Fruit fly (Drosophila melanogaster) whole organism, embryonic: ENCODE measurements around the gene Ppn.

Experiments
- ATbp ChIP-seq: fragments of 200-800 bp; sonication (Bioruptor generic); optimal IDR thresholded peaks from 2 replicates; lab custom pipeline; 2017; ENCODE audit warnings: missing biosample characterization, mild to moderate bottlenecking, missing genetic modification characterization, missing genetic modification reagents
- Asciz ChIP-seq: fragments of 200-800 bp; sonication (Bioruptor generic); optimal IDR thresholded peaks from 2 replicates; lab custom pipeline; 2017; ENCODE audit warnings: missing biosample characterization, mild to moderate bottlenecking, missing genetic modification characterization, missing genetic modification reagents
- CG10321 ChIP-seq: fragments of 200-800 bp; sonication (Bioruptor generic); IDR thresholded peaks from 2 replicates; pipeline ENCODE4 v1.3.6; 2022; ENCODE audit warnings: missing biosample characterization, missing genetic modification characterization
- CG10543 ChIP-seq: fragments of 200-800 bp; sonication (Bioruptor generic); optimal IDR thresholded peaks from 3 replicates; lab custom pipeline; 2017; ENCODE audit warnings: missing biosample characterization, mild to moderate bottlenecking, missing genetic modification characterization, moderate library complexity
- CG11504 ChIP-seq: fragments of 200-800 bp; sonication (Bioruptor generic); optimal IDR thresholded peaks from 3 replicates; lab custom pipeline; 2019; ENCODE audit warnings: missing biosample characterization, mild to moderate bottlenecking, missing genetic modification characterization, moderate library complexity
- CG12155 ChIP-seq: fragments of 200-800 bp; sonication (Bioruptor generic); optimal IDR thresholded peaks from 3 replicates; lab custom pipeline; 2016; ENCODE audit warnings: missing biosample characterization, missing genetic modification characterization
- CG12744 ChIP-seq: fragments of 200-800 bp; sonication (Bioruptor generic); optimal IDR thresholded peaks from 2 replicates; lab custom pipeline; 2016; ENCODE audit warnings: missing biosample characterization, missing genetic modification characterization
- CG12769 ChIP-seq: fragments of 200-800 bp; sonication (Bioruptor generic); optimal IDR thresholded peaks from 2 replicates; lab custom pipeline; 2019; ENCODE audit warnings: missing biosample characterization, mild to moderate bottlenecking, missing genetic modification characterization, moderate library complexity
- CG14667 ChIP-seq: fragments of 200-800 bp; sonication (Bioruptor generic); IDR thresholded peaks from 2 replicates; pipeline ENCODE4 v1.3.6; 2022; ENCODE audit warnings: missing biosample characterization, missing genetic modification characterization
- CG15479 ChIP-seq: fragments of 200-800 bp; sonication (Bioruptor generic); optimal IDR thresholded peaks from 3 replicates; lab custom pipeline; 2019; ENCODE audit warnings: missing biosample characterization, mild to moderate bottlenecking, missing genetic modification characterization, moderate library complexity
- CG15696 ChIP-seq: fragments of 200-800 bp; sonication (Bioruptor generic); optimal IDR thresholded peaks from 2 replicates; lab custom pipeline; 2019; ENCODE audit warnings: missing biosample characterization, mild to moderate bottlenecking, missing genetic modification characterization, moderate library complexity
- CG1602 ChIP-seq: fragments of 200-800 bp; sonication (Bioruptor generic); optimal IDR thresholded peaks from 3 replicates; lab custom pipeline; 2016; ENCODE audit warnings: missing biosample characterization, missing genetic modification characterization
- CG6765 ChIP-seq: fragments of 200-800 bp; sonication (Bioruptor generic); optimal IDR thresholded peaks from 3 replicates; lab custom pipeline; 2017; ENCODE audit warnings: missing biosample characterization, mild to moderate bottlenecking, missing genetic modification characterization
- CG9609 ChIP-seq: fragments of 200-800 bp; sonication (Bioruptor generic); optimal IDR thresholded peaks from 3 replicates; lab custom pipeline; 2016; ENCODE audit warnings: missing biosample characterization, missing genetic modification characterization
- CrebB ChIP-seq: fragments of 200-800 bp; sonication (Bioruptor generic); optimal IDR thresholded peaks from 3 replicates; lab custom pipeline; 2018; ENCODE audit warnings: missing biosample characterization, mild to moderate bottlenecking, missing genetic modification characterization
- Ets65A ChIP-seq: fragments of 200-800 bp; sonication (Bioruptor generic); peaks from one replicate; lab custom pipeline; 2016; ENCODE audit warnings: missing biosample characterization, missing genetic modification characterization
- Ets97D ChIP-seq: fragments of 200-800 bp; sonication (Bioruptor generic); optimal IDR thresholded peaks from 3 replicates; lab custom pipeline; 2016; ENCODE audit warnings: missing biosample characterization, missing genetic modification characterization
- Hmx ChIP-seq: fragments of 200-800 bp; sonication (Bioruptor generic); optimal IDR thresholded peaks from 2 replicates; lab custom pipeline; 2016; ENCODE audit warnings: missing biosample characterization, missing genetic modification characterization
- Hr51 ChIP-seq, 2 experiments: fragments of 200-800 bp; sonication (Bioruptor generic); optimal IDR thresholded peaks; 2 replicates in 1 of 2; 3 replicates in 1 of 2; lab custom pipeline; 2016 to 2018; ENCODE audit warnings: missing biosample characterization in 2 of 2, missing genetic modification characterization in 2 of 2, mild to moderate bottlenecking in 1 of 2, moderate library complexity in 1 of 2
- Kr ChIP-seq: fragments of 200-800 bp; sonication (Bioruptor generic); optimal IDR thresholded peaks from 2 replicates; lab custom pipeline; 2017; ENCODE audit warnings: missing biosample characterization, mild to moderate bottlenecking, missing genetic modification characterization
- MTF-1 ChIP-seq: fragments of 200-800 bp; sonication (Bioruptor generic); optimal IDR thresholded peaks from 2 replicates; lab custom pipeline; 2018; ENCODE audit warnings: missing biosample characterization, mild to moderate bottlenecking, missing genetic modification characterization, borderline replicate concordance
- Neu2 ChIP-seq: fragments of 200-800 bp; sonication (Bioruptor generic); optimal IDR thresholded peaks from 3 replicates; lab custom pipeline; 2016; ENCODE audit warnings: missing biosample characterization, missing genetic modification characterization, borderline replicate concordance
- NfI ChIP-seq: fragments of 200-800 bp; sonication (Bioruptor generic); optimal IDR thresholded peaks from 3 replicates; lab custom pipeline; 2018; ENCODE audit warnings: missing biosample characterization, mild to moderate bottlenecking, missing genetic modification characterization, moderate library complexity
- Rfx ChIP-seq: fragments of 200-800 bp; sonication (Bioruptor generic); IDR thresholded peaks from 2 replicates; pipeline ENCODE4 v1.3.6; 2022; ENCODE audit warnings: missing biosample characterization, missing genetic modification characterization
- Scr ChIP-seq: fragments of 200-800 bp; sonication (Bioruptor generic); IDR thresholded peaks from 2 replicates; pipeline ENCODE4 v1.3.6; 2022; ENCODE audit warnings: missing biosample characterization, missing genetic modification characterization; ENCODE audit not compliant: partially characterized antibody
- Side ChIP-seq: fragments of 200-800 bp; sonication (Bioruptor generic); optimal IDR thresholded peaks from 2 replicates; lab custom pipeline; 2016; ENCODE audit warnings: missing biosample characterization, missing genetic modification characterization
- Sox102F ChIP-seq: fragments of 200-800 bp; sonication (Bioruptor generic); optimal IDR thresholded peaks from 2 replicates; lab custom pipeline; 2018; ENCODE audit warnings: missing biosample characterization, mild to moderate bottlenecking, missing genetic modification characterization, moderate library complexity
- ap ChIP-seq: fragments of 200-800 bp; sonication (Bioruptor generic); IDR thresholded peaks from 2 replicates; pipeline ENCODE4 v1.3.6; 2022; ENCODE audit warnings: missing biosample characterization, missing genetic modification characterization
- btn ChIP-seq: fragments of 200-800 bp; sonication (Bioruptor generic); optimal IDR thresholded peaks from 2 replicates; lab custom pipeline; 2016; ENCODE audit warnings: missing biosample characterization, missing genetic modification characterization
- cad ChIP-seq: fragments of >200 bp; optimal IDR thresholded peaks from 2 replicates; lab custom pipeline; 2017; ENCODE audit warnings: missing biosample characterization, missing genetic modification characterization
- corto ChIP-seq: fragments of 200-800 bp; sonication (Bioruptor generic); optimal IDR thresholded peaks from 2 replicates; lab custom pipeline; 2016; ENCODE audit warnings: missing biosample characterization, mild to moderate bottlenecking, missing genetic modification characterization, moderate library complexity
- crol ChIP-seq: fragments of 200-800 bp; sonication (Bioruptor generic); IDR thresholded peaks from 2 replicates; pipeline ENCODE4 v1.3.6; 2022; ENCODE audit warnings: missing biosample characterization, missing genetic modification characterization
- da ChIP-seq: fragments of 200-800 bp; sonication (Bioruptor generic); optimal IDR thresholded peaks from 2 replicates; lab custom pipeline; 2016; ENCODE audit warnings: missing biosample characterization, missing genetic modification characterization
- dm ChIP-seq: fragments of 200-800 bp; sonication (Bioruptor generic); optimal IDR thresholded peaks from 3 replicates; lab custom pipeline; 2016; ENCODE audit warnings: missing biosample characterization, missing genetic modification characterization
- dmrt11E ChIP-seq: fragments of 200-800 bp; sonication (Bioruptor generic); optimal IDR thresholded peaks from 3 replicates; lab custom pipeline; 2018; ENCODE audit warnings: missing biosample characterization, mild to moderate bottlenecking, missing genetic modification characterization, moderate library complexity
- eve ChIP-seq, 2 experiments: fragments of >200 bp; optimal IDR thresholded peaks; 2 replicates each; lab custom pipeline; 2017; ENCODE audit warnings: missing biosample characterization in 2 of 2, missing genetic modification characterization in 2 of 2
- gce ChIP-seq: fragments of 200-800 bp; sonication (Bioruptor generic); IDR thresholded peaks from 3 replicates; pipeline ENCODE4 v1.3.6; 2022; ENCODE audit warnings: missing biosample characterization, missing genetic modification characterization
- grn ChIP-seq: fragments of 200-800 bp; sonication (Bioruptor generic); optimal IDR thresholded peaks from 3 replicates; lab custom pipeline; 2017; ENCODE audit warnings: missing biosample characterization, missing genetic modification characterization
- gro ChIP-seq: fragments of 200-800 bp; sonication (Bioruptor generic); optimal IDR thresholded peaks from 2 replicates; lab custom pipeline; 2016; ENCODE audit warnings: missing biosample characterization, missing genetic modification characterization
- hth ChIP-seq: fragments of >200 bp; optimal IDR thresholded peaks from 2 replicates; lab custom pipeline; 2017; ENCODE audit warnings: inconsistent platforms
- ken ChIP-seq: fragments of 200-800 bp; sonication (Bioruptor generic); IDR thresholded peaks from 3 replicates; pipeline ENCODE4 v1.3.6; 2022; ENCODE audit warnings: missing biosample characterization, missing genetic modification characterization
- oc ChIP-seq: fragments of 200-800 bp; sonication (Bioruptor generic); optimal IDR thresholded peaks from 2 replicates; lab custom pipeline; 2018; ENCODE audit warnings: missing biosample characterization, mild to moderate bottlenecking, missing genetic modification characterization, moderate library complexity
- prd ChIP-seq, 3 experiments: fragments of >200 bp in 2 of 3; fragments of 200-800 bp in 1 of 3; sonication (Bioruptor generic) in 1 of 3; optimal IDR thresholded peaks in 2 of 3; IDR thresholded peaks in 1 of 3; 2 replicates in 2 of 3; 3 replicates in 1 of 3; pipeline versions ENCODE4 v1.3.6 to Lab custom; 2017 to 2022; ENCODE audit warnings: missing biosample characterization in 1 of 3, missing genetic modification characterization in 1 of 3
- pros ChIP-seq: fragments of 200-800 bp; sonication (Bioruptor generic); optimal IDR thresholded peaks from 3 replicates; lab custom pipeline; 2019; ENCODE audit warnings: missing biosample characterization, mild to moderate bottlenecking, missing genetic modification characterization, moderate library complexity
- pum ChIP-seq: fragments of 200-800 bp; sonication (Bioruptor generic); optimal IDR thresholded peaks from 2 replicates; lab custom pipeline; 2016; ENCODE audit warnings: missing biosample characterization, missing genetic modification characterization
- shn ChIP-seq: fragments of 200-800 bp; sonication (Bioruptor generic); optimal IDR thresholded peaks from 3 replicates; lab custom pipeline; 2016; ENCODE audit warnings: missing biosample characterization, missing genetic modification characterization
- unpg ChIP-seq: fragments of 200-800 bp; sonication (Bioruptor generic); optimal IDR thresholded peaks from 3 replicates; lab custom pipeline; 2018; ENCODE audit warnings: missing biosample characterization, mild to moderate bottlenecking, missing genetic modification characterization, moderate library complexity
- yki ChIP-seq: fragments of >200 bp; optimal IDR thresholded peaks from 3 replicates; lab custom pipeline; 2018
- zen ChIP-seq: fragments of 200-800 bp; sonication (Bioruptor generic); optimal IDR thresholded peaks from 3 replicates; lab custom pipeline; 2018; ENCODE audit warnings: missing biosample characterization, mild to moderate bottlenecking, missing genetic modification characterization, moderate library complexity
- zen2 ChIP-seq: fragments of 200-800 bp; sonication (Bioruptor generic); IDR thresholded peaks from 3 replicates; pipeline ENCODE4 v1.3.6; 2022; ENCODE audit warnings: missing biosample characterization, missing genetic modification characterization; ENCODE audit not compliant: partially characterized antibody

Gene Ppn

DNA sequence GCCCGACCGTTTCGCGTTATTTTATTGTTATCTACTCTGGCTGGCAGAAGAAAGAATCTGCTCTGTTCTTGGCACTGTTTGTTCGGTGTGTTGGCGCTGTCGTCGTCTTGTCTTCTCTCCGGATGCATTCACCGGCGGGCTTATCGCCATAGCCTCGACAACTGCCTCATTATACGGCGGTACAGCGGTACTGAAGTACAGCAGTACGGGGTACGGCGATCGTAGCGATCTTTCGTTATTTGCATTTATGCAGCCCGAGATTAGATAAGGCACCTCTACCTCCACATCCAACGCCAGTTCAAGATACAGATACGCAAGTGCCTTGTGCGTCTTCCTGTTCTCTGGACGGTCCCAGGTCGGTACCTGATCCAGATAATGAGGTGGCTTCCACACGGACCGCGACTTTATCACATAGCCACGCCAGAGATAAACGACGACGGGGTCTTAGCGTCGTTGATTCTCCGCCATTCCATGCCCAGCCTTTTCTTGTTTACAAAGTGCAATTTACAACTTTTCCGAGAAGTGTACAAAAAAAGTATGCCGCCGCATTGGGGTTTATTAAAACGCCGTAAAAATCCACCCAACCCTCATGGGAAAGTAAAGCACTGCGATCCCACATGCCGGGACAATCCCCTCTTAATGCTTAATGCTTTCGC lies 28.1 kb upstream of the Ppn start (continued):
- TF ChIP-seq unpg (GFP tag; lab: Kevin White, UChicago): no peak
- TF ChIP-seq Scr (GFP tag; lab: Robert Waterston, UW): no peak
- TF ChIP-seq pros (GFP tag; lab: Kevin White, UChicago): peak; percentile 37
- TF ChIP-seq CG12769 (tag; lab: Kevin White, UChicago): peak; percentile 47
- TF ChIP-seq btn: no peak
- TF ChIP-seq corto (GFP tag; lab: Kevin White, UChicago): no peak
- TF ChIP-seq zen: no peak
- TF ChIP-seq Rfx (GFP tag; lab: Robert Waterston, UW): no peak
- no peak for TF ChIP-seq da (GFP tag; lab: Kevin White, UChicago)
- no peak for TF ChIP-seq CG11504 (tag; lab: Kevin White, UChicago)
- no peak for TF ChIP-seq CrebB (tag; lab: Kevin White, UChicago)
- TF ChIP-seq CG15479: peak; percentile 95
- no peak for TF ChIP-seq crol (GFP tag; lab: Robert Waterston, UW)
- TF ChIP-seq Hr51 (GFP tag; optimal IDR thresholded peaks at IDR 0.05; lab: Kevin White, UChicago): no peak
- no peak for TF ChIP-seq Hmx (GFP tag; lab: Kevin White, UChicago)
- no peak for TF ChIP-seq dm (GFP tag; lab: Kevin White, UChicago)
- 0 out of 3 replicates have a peak, but pooled peaks have one; percentile 6 for TF ChIP-seq ken (GFP tag; lab: Robert Waterston, UW)
- no peak for TF ChIP-seq CG10321 (GFP tag; lab: Robert Waterston, UW)
- no peak for TF ChIP-seq Ets97D (GFP tag; lab: Kevin White, UChicago)
- 0 out of 3 replicates have a peak, but pooled peaks have one; percentile 20 for TF ChIP-seq gce (GFP tag; lab: Robert Waterston, UW)
- TF ChIP-seq grn (GFP tag; lab: Kevin White, UChicago): peak; percentile 51
- no peak for TF ChIP-seq Asciz (GFP tag; lab: Kevin White, UChicago)
- no peak for TF ChIP-seq shn (GFP tag; lab: Kevin White, UChicago)
- TF ChIP-seq pum: no peak
- TF ChIP-seq zen2 (GFP tag; lab: Robert Waterston, UW): no peak
- TF ChIP-seq CG15696 (tag; lab: Kevin White, UChicago): peak; percentile 5
- TF ChIP-seq gro (GFP tag; lab: Kevin White, UChicago): no peak
- no peak for TF ChIP-seq Sox102F (GFP tag; lab: Kevin White, UChicago)
- no peak for TF ChIP-seq hth
- TF ChIP-seq CG1602 (GFP tag; lab: Kevin White, UChicago): no peak
- TF ChIP-seq CG9609 (GFP tag; lab: Kevin White, UChicago): no peak
- no peak for TF ChIP-seq ATbp (GFP tag; lab: Kevin White, UChicago)
- TF ChIP-seq, all 482 proteins: peak for 11

- TF ChIP-seq oc (tag; lab: Kevin White, UChicago) (no peak), Kr (GFP tag; lab: Kevin White, UChicago) (no peak), CG12744 (no peak), dmrt11E (tag; lab: Kevin White, UChicago) (no peak), CG14667 (GFP tag; lab: Robert Waterston, UW) (no peak), Side (GFP tag; lab: Kevin White, UChicago) (no peak), ap (GFP tag; lab: Robert Waterston, UW) (no peak), CG6765 (GFP tag; lab: Kevin White, UChicago) (no peak), NfI (GFP tag; lab: Kevin White, UChicago) (no peak), yki (lab: Kevin White, UChicago) (no peak), cad (no peak), Neu2 (GFP tag; lab: Kevin White, UChicago) (no peak), prd (optimal IDR thresholded peaks at IDR 0.05; lab: Kevin White, UChicago) (no peak), prd (GFP tag; IDR thresholded peaks at IDR 0.05; lab: Robert Waterston, UW) (no peak), CG10543 (GFP tag; lab: Kevin White, UChicago) (peak; percentile 66), CG12155 (GFP tag; lab: Kevin White, UChicago) (no peak), MTF-1 (no peak), eve (GFP tag; optimal IDR thresholded peaks at IDR 0.05; lab: Kevin White, UChicago) (no peak), Ets65A (GFP tag; lab: Kevin White, UChicago) (no peak)
Measured at dm6 chr3R:28563531-28563930, 23.4 kb upstream of the Ppn start.
